Worm (Caenorhabditis elegans) whole organism, late embryonic: Measurements from ENCODE around the gene men-1.

Experiments used
- ceh-45 ChIP-seq: fragments of 200-800 bp; sonication (Bioruptor generic); IDR thresholded peaks from 2 replicates; pipeline ENCODE4 v1.3.6; 2022; ENCODE audit warnings: missing genetic modification reagents, missing genetic modification characterization, missing compliant biosample characterization
- fax-1 ChIP-seq: sonication (generic microtip); optimal IDR thresholded peaks from 2 replicates; lab custom pipeline; 2016; ENCODE audit warnings: missing genotype, missing genetic modification characterization, missing compliant biosample characterization

ce11 chrII:14211118-14211517 lies 22.8 kb downstream of the men-1 start, which contains the start of gene hot-7:
- no peak for TF ChIP-seq fax-1 (tag; lab: Kevin White, UChicago)
- no peak for TF ChIP-seq ceh-45 (GFP tag; lab: Robert Waterston, UW)
